Worm (Caenorhabditis elegans): ENCODE results near the gene cnt-2.

The cnt-2 gene

DNA sequence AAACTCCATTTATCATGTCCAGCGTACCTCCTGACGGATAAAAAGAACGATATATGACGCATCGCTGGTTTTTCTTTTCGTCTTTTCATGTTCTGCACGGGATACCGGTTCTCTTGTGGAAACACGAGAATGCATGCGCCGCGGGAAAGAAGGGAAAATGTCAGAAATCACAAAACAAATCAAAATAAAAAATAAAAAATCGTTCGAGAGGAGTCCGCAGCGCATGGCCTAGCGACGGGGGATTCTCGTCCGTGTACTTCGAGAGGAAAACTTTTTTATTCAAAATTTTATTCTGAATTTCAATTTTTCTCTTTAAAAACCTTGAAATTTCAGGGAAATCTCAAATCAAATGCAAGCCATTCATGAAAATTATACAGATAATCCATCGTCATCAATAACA is 33.6 kb upstream of the cnt-2 start, which contains the start of the genes lron-10 and hpr-9 (continued):
- TF ChIP-seq ceh-90 (tag; optimal IDR thresholded peaks at IDR 0.05) (peak; percentile 93), rnt-1 (tag; optimal IDR thresholded peaks at IDR 0.05) (peak; percentile 99), C34B4.2 (tag; optimal IDR thresholded peaks at IDR 0.05) (peak; percentile 22), fkh-8 (tag; optimal IDR thresholded peaks at IDR 0.05) (peak; percentile 81), blmp-1 (tag; optimal IDR thresholded peaks at IDR 0.05) (peak; percentile 91), C16A3.4 (tag; optimal IDR thresholded peaks at IDR 0.05) (peak; percentile 70), nhr-90 (tag; optimal IDR thresholded peaks at IDR 0.05; ENCODE audit: poor library complexity) (peak; percentile 97), isw-1 (GFP tag; IDR thresholded peaks at IDR 0.05) (peak; percentile 56; the same call in 1 of the 2 replicates), skn-1 (tag; optimal IDR thresholded peaks at IDR 0.05) (peak; percentile 80), Y116A8C.19 (tag; optimal IDR thresholded peaks at IDR 0.05; ENCODE audit: borderline replicate concordance) (peak; percentile 87), dpl-1 (GFP tag; optimal IDR thresholded peaks at IDR 0.05) (peak; percentile 76 to 85 (median 82)), fkh-10 (GFP tag; optimal IDR thresholded peaks at IDR 0.05) (no peak), unc-86 (tag; optimal IDR thresholded peaks at IDR 0.05) (peak; percentile 70), nhr-77 (tag; optimal IDR thresholded peaks at IDR 0.05) (peak; percentile 46), ets-5 (GFP tag; IDR thresholded peaks at IDR 0.05) (no peak), nhr-84 (tag; optimal IDR thresholded peaks at IDR 0.05) (no peak), nhr-12 (tag; optimal IDR thresholded peaks at IDR 0.05) (no peak), egl-27 (tag; optimal IDR thresholded peaks at IDR 0.05) (no peak), sox-4 (tag; optimal IDR thresholded peaks at IDR 0.05) (peak; percentile 94), ces-1 (GFP tag; optimal IDR thresholded peaks at IDR 0.05) (no peak), hpl-2 (GFP tag; optimal IDR thresholded peaks at IDR 0.05) (peak; percentile 17), ztf-4 (tag; optimal IDR thresholded peaks at IDR 0.05) (peak; percentile 42), vab-15 (tag; optimal IDR thresholded peaks at IDR 0.05) (peak; percentile 50), F16B12.6 (tag; optimal IDR thresholded peaks at IDR 0.05) (peak; percentile 45), nhr-47 (tag; optimal IDR thresholded peaks at IDR 0.05) (peak; percentile 94), grh-1 (GFP tag; IDR thresholded peaks at IDR 0.05) (peak; percentile 90), C04F5.9 (tag; optimal IDR thresholded peaks at IDR 0.05) (peak; percentile 93), snpc-4 (tag; optimal IDR thresholded peaks at IDR 0.05) (peak; percentile 32), irx-1 (tag; optimal IDR thresholded peaks at IDR 0.05) (peak; percentile 97), swsn-7 (tag; optimal IDR thresholded peaks at IDR 0.05) (peak; percentile 82), lin-14 (GFP tag; optimal IDR thresholded peaks at IDR 0.05) (peak; percentile 87), nhr-85 (tag) (peak; percentile 98), lin-15B (tag; optimal IDR thresholded peaks at IDR 0.05) (peak; percentile 27), ceh-8 (GFP tag; optimal IDR thresholded peaks at IDR 0.05) (peak; percentile 74), pqm-1 (tag; optimal IDR thresholded peaks at IDR 0.05) (no peak), lin-35 (GFP tag; optimal IDR thresholded peaks at IDR 0.05) (peak; percentile 78 to 90), jun-1 (tag; optimal IDR thresholded peaks at IDR 0.05) (peak; percentile 28), unc-30 (tag; optimal IDR thresholded peaks at IDR 0.05) (no peak), nhr-28 (tag; optimal IDR thresholded peaks at IDR 0.05) (no peak), aha-1 (tag; optimal IDR thresholded peaks at IDR 0.05) (no peak), fos-1 (tag; optimal IDR thresholded peaks at IDR 0.05) (peak; percentile 13), hlh-17 (GFP tag; optimal IDR thresholded peaks at IDR 0.05; ENCODE audit: borderline replicate concordance) (no peak), nhr-76 (tag; optimal IDR thresholded peaks at IDR 0.05) (no peak)

DNA sequence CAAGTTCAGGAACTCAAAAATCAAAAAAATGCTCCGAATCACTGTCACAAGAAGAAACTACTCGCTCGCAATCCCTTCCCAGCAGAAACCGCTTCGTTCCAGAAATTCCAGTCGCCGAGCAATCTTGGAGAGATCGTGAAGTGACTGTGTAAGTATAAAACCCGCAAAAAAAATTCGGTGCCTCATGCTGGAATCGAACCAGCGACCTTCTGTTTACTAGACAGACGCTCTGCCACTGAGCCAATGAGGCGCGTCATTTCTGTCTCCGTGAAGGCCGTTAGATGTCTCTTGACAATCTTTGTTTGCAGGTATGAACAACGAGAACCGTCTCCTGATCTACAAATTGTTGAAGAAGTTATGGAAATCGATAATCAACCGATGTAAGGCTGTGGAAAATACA is 30.3 kb upstream of the cnt-2 start:
- TF ChIP-seq nhr-20 (tag; optimal IDR thresholded peaks at IDR 0.05) (peak; percentile 2), nhr-71 (tag; optimal IDR thresholded peaks at IDR 0.05) (peak; percentile 48), Y116A8C.19 (tag; optimal IDR thresholded peaks at IDR 0.05; ENCODE audit: borderline replicate concordance) (no peak), efl-3 (GFP tag; optimal IDR thresholded peaks at IDR 0.05) (no peak), egl-27 (tag; optimal IDR thresholded peaks at IDR 0.05) (no peak), nhr-19 (GFP tag; conservative IDR thresholded peaks at IDR 0.05) (peak; percentile 53), nhr-12 (tag; optimal IDR thresholded peaks at IDR 0.05) (no peak), C04F5.9 (tag; optimal IDR thresholded peaks at IDR 0.05) (no peak), aha-1 (tag; optimal IDR thresholded peaks at IDR 0.05) (no peak), dpl-1 (GFP tag; optimal IDR thresholded peaks at IDR 0.05) (peak; percentile 26 to 42 (median 35)), lin-35 (GFP tag; optimal IDR thresholded peaks at IDR 0.05) (peak; percentile 20 to 72), C16A3.4 (tag; optimal IDR thresholded peaks at IDR 0.05) (peak; percentile 45), mab-9 (GFP tag; IDR thresholded peaks at IDR 0.05) (no peak), lsy-2 (tag; optimal IDR thresholded peaks at IDR 0.05) (peak; percentile 29 to 66), unc-86 (tag; optimal IDR thresholded peaks at IDR 0.05) (no peak), unc-130 (tag; optimal IDR thresholded peaks at IDR 0.05) (peak; percentile 23), grh-1 (GFP tag; IDR thresholded peaks at IDR 0.05) (no peak), jun-1 (tag; optimal IDR thresholded peaks at IDR 0.05) (peak; percentile 7), nhr-28 (tag; optimal IDR thresholded peaks at IDR 0.05) (no peak), nhr-11 (tag; optimal IDR thresholded peaks at IDR 0.05) (no peak), irx-1 (tag; optimal IDR thresholded peaks at IDR 0.05) (peak; percentile 35), swsn-7 (tag; optimal IDR thresholded peaks at IDR 0.05) (peak; percentile 31), lin-14 (GFP tag; optimal IDR thresholded peaks at IDR 0.05) (no peak), snpc-4 (tag; optimal IDR thresholded peaks at IDR 0.05) (no peak), lin-15B (tag; optimal IDR thresholded peaks at IDR 0.05) (no peak)
